Worm (Caenorhabditis elegans): ENCODE measurements around the gene Y69A2AR.19.

Y69A2AR.19 gene

DNA sequence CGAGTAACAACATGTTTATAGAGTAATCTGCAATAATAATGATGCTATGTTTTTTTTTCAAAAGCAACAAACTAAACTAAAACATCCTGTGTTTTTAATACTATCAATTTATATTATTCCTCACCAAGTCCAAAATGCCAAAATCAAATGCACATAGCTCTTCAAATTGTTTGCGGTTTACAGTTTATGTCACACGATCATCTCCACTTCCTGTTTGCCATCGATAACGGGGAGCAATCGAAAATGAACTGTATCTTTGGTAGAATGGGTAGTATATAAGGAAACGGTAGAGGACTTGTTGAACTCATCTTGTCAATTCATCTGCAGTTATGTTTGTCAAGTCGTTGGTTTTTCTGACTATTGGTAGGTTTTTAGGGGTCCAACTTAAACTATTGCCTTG lies 24.5 kb upstream of the Y69A2AR.19 start, which contains the start of gene ilys-3:
TSS of gene ilys-3 (plus strand) at position 301 of the 400 bp plus-strand sequence.
- TF ChIP-seq nhr-77 (tag; optimal IDR thresholded peaks at IDR 0.05) (no peak), tlp-1 (tag; optimal IDR thresholded peaks at IDR 0.05) (no peak), sox-4 (tag; optimal IDR thresholded peaks at IDR 0.05) (no peak), fkh-10 (GFP tag; optimal IDR thresholded peaks at IDR 0.05) (no peak), rnt-1 (tag; optimal IDR thresholded peaks at IDR 0.05) (no peak), lin-35 (GFP tag; optimal IDR thresholded peaks at IDR 0.05) (no peak), ama-1 (optimal IDR thresholded peaks at IDR 0.05) (no peak), unc-98 (GFP tag; IDR thresholded peaks at IDR 0.05) (no peak), egl-13 (tag; optimal IDR thresholded peaks at IDR 0.05) (no peak), ztf-11 (tag; optimal IDR thresholded peaks at IDR 0.05) (no peak), nhr-76 (tag; optimal IDR thresholded peaks at IDR 0.05) (no peak), F16B12.6 (tag; optimal IDR thresholded peaks at IDR 0.05) (no peak), grh-1 (GFP tag; IDR thresholded peaks at IDR 0.05) (no peak), ces-1 (GFP tag; optimal IDR thresholded peaks at IDR 0.05) (no peak)

- TF ChIP-seq unc-98 (GFP tag; IDR thresholded peaks at IDR 0.05), result no peak
- peak; percentile 36 for TF ChIP-seq elt-2 (tag; optimal IDR thresholded peaks at IDR 0.05)
- TF ChIP-seq vab-15 (tag; optimal IDR thresholded peaks at IDR 0.05), result no peak
- no peak for TF ChIP-seq zip-4 (GFP tag; optimal IDR thresholded peaks at IDR 0.05)
- no peak for TF ChIP-seq nhr-84 (tag; optimal IDR thresholded peaks at IDR 0.05)
- no peak for TF ChIP-seq C04F5.9 (tag; optimal IDR thresholded peaks at IDR 0.05)
- no peak for TF ChIP-seq irx-1 (tag; optimal IDR thresholded peaks at IDR 0.05)
- no peak for TF ChIP-seq efl-1 (optimal IDR thresholded peaks at IDR 0.05)
- peak in 1 of 2 experiments; percentile 63 for TF ChIP-seq efl-1 (GFP tag; optimal IDR thresholded peaks at IDR 0.05 in 1 of 2)
- peak; percentile 48 for TF ChIP-seq nhr-20 (tag; optimal IDR thresholded peaks at IDR 0.05)
- no peak for TF ChIP-seq skn-1 (tag; optimal IDR thresholded peaks at IDR 0.05)
- no peak for TF ChIP-seq zag-1 (tag; optimal IDR thresholded peaks at IDR 0.05)
- TF ChIP-seq mef-2 (tag; optimal IDR thresholded peaks at IDR 0.05), result no peak
Observed at ce11 chrIV:2466249-2466648, 22.4 kb upstream of the Y69A2AR.19 start.

DNA sequence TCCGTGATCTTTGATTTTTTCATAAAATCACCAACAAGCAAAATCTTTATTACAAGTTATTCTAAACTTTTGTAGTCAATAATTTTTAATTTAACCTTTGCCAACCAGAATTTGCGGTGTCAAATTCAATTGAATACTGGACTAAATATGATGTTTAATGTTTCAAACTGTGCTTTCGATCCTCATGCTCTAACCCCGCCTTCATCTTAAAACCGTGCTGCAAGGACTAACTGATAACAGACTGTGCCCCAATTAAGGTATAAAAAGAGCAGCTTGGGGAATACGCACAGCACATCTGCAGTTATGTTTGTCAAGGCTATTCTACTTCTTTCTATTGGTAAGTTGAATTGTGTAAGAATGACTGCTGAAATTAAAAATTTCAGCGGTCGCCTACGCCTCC lies 21.2 kb upstream of the Y69A2AR.19 start, which contains the start of gene ilys-2:
TSS of gene ilys-2 (plus strand) at position 301 of the 400 bp plus-strand sequence.
- no peak for TF ChIP-seq nhr-84 (tag; optimal IDR thresholded peaks at IDR 0.05)
- TF ChIP-seq dsc-1 (tag; optimal IDR thresholded peaks at IDR 0.05), result no peak
- no peak for TF ChIP-seq ces-1 (GFP tag; optimal IDR thresholded peaks at IDR 0.05)
- TF ChIP-seq sup-37 (GFP tag; optimal IDR thresholded peaks at IDR 0.05), result no peak
- TF ChIP-seq nhr-47 (tag; optimal IDR thresholded peaks at IDR 0.05), result no peak
- no peak for TF ChIP-seq lin-13 (GFP tag; optimal IDR thresholded peaks at IDR 0.05)
- TF ChIP-seq sox-4 (tag; optimal IDR thresholded peaks at IDR 0.05), result no peak
- no peak for TF ChIP-seq nhr-76 (tag; optimal IDR thresholded peaks at IDR 0.05)
- no peak for TF ChIP-seq unc-86 (tag; optimal IDR thresholded peaks at IDR 0.05)
- TF ChIP-seq skn-1 (tag; optimal IDR thresholded peaks at IDR 0.05), result no peak
- TF ChIP-seq mdl-1 (tag; optimal IDR thresholded peaks at IDR 0.05), result no peak
- no peak for TF ChIP-seq F16B12.6 (tag; optimal IDR thresholded peaks at IDR 0.05)

DNA sequence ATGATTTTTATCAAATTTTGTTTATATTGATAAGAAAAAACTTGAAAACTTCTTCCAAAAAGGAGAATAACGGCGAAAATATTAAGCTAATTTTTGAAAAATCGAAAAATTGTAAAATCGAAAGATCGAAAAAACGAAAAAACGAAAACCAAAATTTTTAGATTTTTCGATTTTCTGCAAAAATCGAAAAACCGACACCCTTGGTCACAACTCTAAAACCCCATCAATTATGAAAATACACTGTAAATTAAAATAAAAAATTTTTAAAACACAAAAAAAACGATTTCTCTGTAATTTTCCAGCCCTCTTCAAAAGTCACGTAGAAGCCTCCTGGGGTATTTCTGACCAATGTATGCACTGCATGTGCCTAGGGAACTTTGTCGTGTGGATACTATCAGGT lies 18.5 kb upstream of the Y69A2AR.19 start, which contains the start of gene ilys-1:
TSS of gene ilys-1 (plus strand) at position 301 of the 400 bp plus-strand sequence.
- TF ChIP-seq elt-3 (tag; optimal IDR thresholded peaks at IDR 0.05), result no peak
- no peak for TF ChIP-seq C34B4.2 (tag; optimal IDR thresholded peaks at IDR 0.05)
- TF ChIP-seq nhr-28 (tag; optimal IDR thresholded peaks at IDR 0.05), result no peak
- TF ChIP-seq fkh-10 (GFP tag; optimal IDR thresholded peaks at IDR 0.05), result no peak
- TF ChIP-seq nhr-85 (tag), result no peak
- TF ChIP-seq xbp-1 (tag; optimal IDR thresholded peaks at IDR 0.05), result no peak
- no peak for TF ChIP-seq hpl-2 (GFP tag; optimal IDR thresholded peaks at IDR 0.05)
- TF ChIP-seq lin-15B (tag; optimal IDR thresholded peaks at IDR 0.05), result no peak
- no peak for TF ChIP-seq C04F5.9 (tag; optimal IDR thresholded peaks at IDR 0.05)
- TF ChIP-seq unc-130 (tag; optimal IDR thresholded peaks at IDR 0.05), result no peak
- TF ChIP-seq hlh-4 (tag; optimal IDR thresholded peaks at IDR 0.05), result no peak
- no peak for TF ChIP-seq nhr-20 (tag; optimal IDR thresholded peaks at IDR 0.05)
- no peak for TF ChIP-seq efl-3 (GFP tag; optimal IDR thresholded peaks at IDR 0.05)
- TF ChIP-seq dpl-1 (GFP tag; optimal IDR thresholded peaks at IDR 0.05), result no peak
- no peak for TF ChIP-seq C16A3.4 (tag; optimal IDR thresholded peaks at IDR 0.05)
- no peak for TF ChIP-seq unc-86 (tag; optimal IDR thresholded peaks at IDR 0.05)

Measured in whole organism, L1 larva.